Worm (Caenorhabditis elegans) whole organism, young adult: ENCODE measurements around the gene arrd-11.

Experiments used
- B0035.1 ChIP-seq: sonication (generic microtip); optimal IDR thresholded peaks from 2 replicates; lab custom pipeline; 2016; ENCODE audit warnings: missing genetic modification characterization, mild to moderate bottlenecking, missing compliant biosample characterization, missing genotype, missing genetic modification reagents
- B0336.3 ChIP-seq: fragments of 200-800 bp; sonication (Bioruptor generic); IDR thresholded peaks from 2 replicates; pipeline ENCODE4 v1.3.6; 2022; ENCODE audit warnings: missing genetic modification characterization, missing compliant biosample characterization
- F10E7.11 ChIP-seq: sonication (generic microtip); optimal IDR thresholded peaks from 2 replicates; lab custom pipeline; 2017; ENCODE audit warnings: mild to moderate bottlenecking, missing genetic modification characterization, moderate library complexity, missing compliant biosample characterization
- F22D6.2 ChIP-seq: sonication (generic microtip); optimal IDR thresholded peaks from 2 replicates; lab custom pipeline; 2016; ENCODE audit warnings: mild to moderate bottlenecking, missing genetic modification characterization, missing compliant biosample characterization
- F23B12.7 ChIP-seq: sonication (generic microtip); optimal IDR thresholded peaks from 2 replicates; lab custom pipeline; 2017; ENCODE audit warnings: missing genetic modification characterization, mild to moderate bottlenecking, missing compliant biosample characterization, antibody characterized with exemption, moderate library complexity; ENCODE audit not compliant: insufficient read depth
- F37B4.10 ChIP-seq: fragments of 200-800 bp; sonication (Bioruptor generic); IDR thresholded peaks from 2 replicates; pipeline ENCODE4 v1.3.6; 2022; ENCODE audit warnings: missing genetic modification characterization, missing compliant biosample characterization
- F57A8.1 ChIP-seq: fragments of 200-800 bp; sonication (Bioruptor generic); optimal IDR thresholded peaks from 2 replicates; lab custom pipeline; 2018; ENCODE audit warnings: mild to moderate bottlenecking, missing genetic modification characterization, moderate library complexity, missing compliant biosample characterization
- K12H6.12 ChIP-seq: fragments of 200-800 bp; sonication (Bioruptor generic); optimal IDR thresholded peaks from 2 replicates; lab custom pipeline; 2018; ENCODE audit warnings: mild to moderate bottlenecking, missing genetic modification characterization, missing compliant biosample characterization
- T07F8.4 ChIP-seq: sonication (generic microtip); optimal IDR thresholded peaks from 2 replicates; lab custom pipeline; 2016; ENCODE audit warnings: mild to moderate bottlenecking, missing genetic modification characterization, moderate library complexity, missing compliant biosample characterization
- Y56A3A.18 ChIP-seq: fragments of 200-800 bp; sonication (Bioruptor generic); IDR thresholded peaks from 2 replicates; pipeline ENCODE4 v1.3.6; 2022; ENCODE audit warnings: missing genetic modification reagents, missing genetic modification characterization, missing compliant biosample characterization
- akir-1 ChIP-seq: fragments of 200-800 bp; sonication (Bioruptor generic); optimal IDR thresholded peaks from 2 replicates; lab custom pipeline; 2018; ENCODE audit warnings: mild to moderate bottlenecking, missing genetic modification characterization, moderate library complexity, missing compliant biosample characterization
- ama-1 ChIP-seq, 3 experiments: fragments of 150-350 bp in 1 of 3; sonication (generic microtip) in 2 of 3; optimal IDR thresholded peaks; 2 replicates each; lab custom pipeline; 2014 to 2018; ENCODE audit warnings: missing biosample characterization in 2 of 3, missing genetic modification characterization in 2 of 3, missing genetic modification reagents in 2 of 3
- attf-6 ChIP-seq: fragments of 200-800 bp; sonication (Bioruptor generic); IDR thresholded peaks from 2 replicates; pipeline ENCODE4 v1.3.6; 2022; ENCODE audit warnings: missing genetic modification reagents, missing genetic modification characterization, missing compliant biosample characterization
- bed-2 ChIP-seq: fragments of 200-800 bp; sonication (Bioruptor generic); IDR thresholded peaks from 2 replicates; pipeline ENCODE4 v1.3.6; 2022; ENCODE audit warnings: missing genetic modification reagents, missing genetic modification characterization, missing compliant biosample characterization
- cebp-1 ChIP-seq, 2 experiments: fragments of 200-800 bp in 1 of 2; sonication (Bioruptor generic) in 1 of 2; sonication (generic microtip) in 1 of 2; IDR thresholded peaks in 1 of 2; optimal IDR thresholded peaks in 1 of 2; 2 replicates each; pipeline versions ENCODE4 v1.3.6 to Lab custom; 2017 to 2022; ENCODE audit warnings: missing compliant biosample characterization in 2 of 2, missing genetic modification characterization in 2 of 2, mild to moderate bottlenecking in 1 of 2, missing genetic modification reagents in 1 of 2, moderate library complexity in 1 of 2
- cebp-2 ChIP-seq: fragments of 200-800 bp; sonication (Bioruptor generic); IDR thresholded peaks from 2 replicates; pipeline ENCODE4 v1.3.6; 2022; ENCODE audit warnings: missing genetic modification characterization, missing compliant biosample characterization
- ceh-100 ChIP-seq: fragments of 200-800 bp; sonication (Bioruptor generic); IDR thresholded peaks from 2 replicates; pipeline ENCODE4 v1.3.6; 2022; ENCODE audit warnings: missing genetic modification reagents, missing genetic modification characterization, missing compliant biosample characterization
- ceh-27 ChIP-seq: fragments of 200-800 bp; sonication (Bioruptor generic); optimal IDR thresholded peaks from 2 replicates; lab custom pipeline; 2018; ENCODE audit warnings: mild to moderate bottlenecking, missing genetic modification characterization, moderate library complexity, missing compliant biosample characterization
- dox-1 ChIP-seq: fragments of 200-800 bp; sonication (Bioruptor generic); IDR thresholded peaks from 2 replicates; pipeline ENCODE4 v1.3.6; 2022; ENCODE audit warnings: missing genetic modification reagents, missing genetic modification characterization, missing compliant biosample characterization
- dpff-1 ChIP-seq: sonication (generic microtip); optimal IDR thresholded peaks from 2 replicates; lab custom pipeline; 2017; ENCODE audit warnings: mild to moderate bottlenecking, missing genetic modification characterization, missing compliant biosample characterization
- egl-18 ChIP-seq: fragments of 200-800 bp; sonication (Bioruptor generic); IDR thresholded peaks from 2 replicates; pipeline ENCODE4 v1.3.6; 2022; ENCODE audit warnings: missing genetic modification reagents, missing genetic modification characterization, missing compliant biosample characterization
- egl-44 ChIP-seq: fragments of 200-800 bp; sonication (Bioruptor generic); IDR thresholded peaks from 2 replicates; pipeline ENCODE4 v1.3.6; 2022; ENCODE audit warnings: missing genetic modification reagents, missing genetic modification characterization, missing compliant biosample characterization
- ekl-4 ChIP-seq: fragments of 200-800 bp; sonication (Bioruptor generic); IDR thresholded peaks from 2 replicates; pipeline ENCODE4 v1.3.6; 2022; ENCODE audit warnings: missing genetic modification reagents, missing genetic modification characterization, missing compliant biosample characterization
- fkh-3 ChIP-seq: sonication (generic microtip); optimal IDR thresholded peaks from 2 replicates; lab custom pipeline; 2016; ENCODE audit warnings: mild to moderate bottlenecking, missing genetic modification characterization, missing compliant biosample characterization
- him-1 ChIP-seq: sonication (generic microtip); optimal IDR thresholded peaks from 2 replicates; lab custom pipeline; 2016; ENCODE audit warnings: missing genotype, missing genetic modification reagents, missing genetic modification characterization, missing compliant biosample characterization
- hlh-26 ChIP-seq: fragments of 200-800 bp; sonication (Bioruptor generic); conservative IDR thresholded peaks from 2 replicates; pipeline ENCODE4 v1.3.6; 2022; ENCODE audit warnings: missing genetic modification reagents, missing genetic modification characterization, missing compliant biosample characterization
- hrde-1 ChIP-seq: sonication (generic microtip); optimal IDR thresholded peaks from 2 replicates; lab custom pipeline; 2016; ENCODE audit warnings: missing genetic modification characterization, mild to moderate bottlenecking, missing compliant biosample characterization, moderate library complexity, missing genotype, missing genetic modification reagents, borderline replicate concordance
- lin-40 ChIP-seq: sonication (generic microtip); optimal IDR thresholded peaks from 2 replicates; lab custom pipeline; 2016; ENCODE audit warnings: missing genetic modification characterization, mild to moderate bottlenecking, missing compliant biosample characterization, missing genotype, missing genetic modification reagents
- lsy-27 ChIP-seq: sonication (generic microtip); optimal IDR thresholded peaks from 2 replicates; lab custom pipeline; 2017; ENCODE audit warnings: missing genetic modification characterization, mild to moderate bottlenecking, missing compliant biosample characterization, antibody characterized with exemption, missing genotype, borderline replicate concordance; ENCODE audit not compliant: insufficient read depth
- madf-10 ChIP-seq: sonication (generic microtip); optimal IDR thresholded peaks from 2 replicates; lab custom pipeline; 2016; ENCODE audit warnings: mild to moderate bottlenecking, missing genetic modification characterization, missing compliant biosample characterization
- madf-3 ChIP-seq: fragments of 200-800 bp; sonication (Bioruptor generic); IDR thresholded peaks from 2 replicates; pipeline ENCODE4 v1.3.6; 2022; ENCODE audit warnings: missing genetic modification reagents, missing genetic modification characterization, missing compliant biosample characterization
- mcd-1 ChIP-seq: fragments of 200-800 bp; sonication (Bioruptor generic); IDR thresholded peaks from 2 replicates; pipeline ENCODE4 v1.3.6; 2022; ENCODE audit warnings: missing genetic modification reagents, missing genetic modification characterization, missing compliant biosample characterization
- mes-4 ChIP-seq: sonication (generic microtip); optimal IDR thresholded peaks from 2 replicates; lab custom pipeline; 2016; ENCODE audit warnings: missing genotype, missing genetic modification characterization, missing compliant biosample characterization
- mxl-1 ChIP-seq: sonication (generic microtip); optimal IDR thresholded peaks from 2 replicates; lab custom pipeline; 2016; ENCODE audit warnings: missing genetic modification characterization, missing compliant biosample characterization
- nhr-179 ChIP-seq: sonication (generic microtip); optimal IDR thresholded peaks from 2 replicates; lab custom pipeline; 2016; ENCODE audit warnings: mild to moderate bottlenecking, missing genetic modification characterization, missing compliant biosample characterization
- nhr-27 ChIP-seq: fragments of 200-800 bp; sonication (Bioruptor generic); optimal IDR thresholded peaks from 2 replicates; lab custom pipeline; 2018; ENCODE audit warnings: mild to moderate bottlenecking, missing genetic modification characterization, moderate library complexity, missing compliant biosample characterization
- nhr-90 ChIP-seq: sonication (generic microtip); optimal IDR thresholded peaks from 2 replicates; lab custom pipeline; 2016; ENCODE audit warnings: missing genotype, mild to moderate bottlenecking, missing genetic modification characterization, missing compliant biosample characterization
- pbrm-1 ChIP-seq: fragments of 200-800 bp; sonication (Bioruptor generic); IDR thresholded peaks from 2 replicates; pipeline ENCODE4 v1.3.6; 2022; ENCODE audit warnings: missing genetic modification reagents, missing genetic modification characterization, missing compliant biosample characterization
- pha-4 ChIP-seq: fragments of 150-350 bp; sonication (generic microtip); optimal IDR thresholded peaks from 2 replicates; lab custom pipeline; 2014; ENCODE audit warnings: missing biosample characterization, missing genetic modification reagents, missing genetic modification characterization
- sdz-38 ChIP-seq: sonication (generic microtip); optimal IDR thresholded peaks from 2 replicates; lab custom pipeline; 2016; ENCODE audit warnings: missing genotype, missing genetic modification characterization, missing compliant biosample characterization
- snpc-1.1 ChIP-seq: sonication (generic microtip); optimal IDR thresholded peaks from 2 replicates; lab custom pipeline; 2017; ENCODE audit warnings: missing genetic modification characterization, mild to moderate bottlenecking, missing compliant biosample characterization, antibody characterized with exemption, moderate library complexity, missing genotype, missing genetic modification reagents; ENCODE audit not compliant: insufficient read depth
- snpc-3.4 ChIP-seq: sonication (generic microtip); optimal IDR thresholded peaks from 2 replicates; lab custom pipeline; 2017; ENCODE audit warnings: missing genetic modification characterization, mild to moderate bottlenecking, missing compliant biosample characterization, antibody characterized with exemption, moderate library complexity, missing genotype, missing genetic modification reagents
- sptf-2 ChIP-seq: fragments of 200-800 bp; sonication (Bioruptor generic); optimal IDR thresholded peaks from 2 replicates; lab custom pipeline; 2018; ENCODE audit warnings: mild to moderate bottlenecking, missing genetic modification characterization, missing compliant biosample characterization
- unc-130 ChIP-seq: sonication (generic microtip); optimal IDR thresholded peaks from 2 replicates; lab custom pipeline; 2016; ENCODE audit warnings: missing genetic modification reagents, missing genetic modification characterization, missing compliant biosample characterization
- unc-62 ChIP-seq: fragments of 150-350 bp; optimal IDR thresholded peaks from 2 replicates; lab custom pipeline; 2014; ENCODE audit warnings: missing biosample characterization, missing genetic modification reagents, missing genetic modification characterization
- zfh-2 ChIP-seq: fragments of 200-800 bp; sonication (Bioruptor generic); conservative IDR thresholded peaks from 2 replicates; pipeline ENCODE4 v1.3.6; 2022; ENCODE audit warnings: missing genetic modification reagents, missing genetic modification characterization, missing compliant biosample characterization
- ztf-18 ChIP-seq: sonication (generic microtip); optimal IDR thresholded peaks from 2 replicates; lab custom pipeline; 2016; ENCODE audit warnings: missing genotype, mild to moderate bottlenecking, missing genetic modification characterization, missing compliant biosample characterization

arrd-11 gene

DNA sequence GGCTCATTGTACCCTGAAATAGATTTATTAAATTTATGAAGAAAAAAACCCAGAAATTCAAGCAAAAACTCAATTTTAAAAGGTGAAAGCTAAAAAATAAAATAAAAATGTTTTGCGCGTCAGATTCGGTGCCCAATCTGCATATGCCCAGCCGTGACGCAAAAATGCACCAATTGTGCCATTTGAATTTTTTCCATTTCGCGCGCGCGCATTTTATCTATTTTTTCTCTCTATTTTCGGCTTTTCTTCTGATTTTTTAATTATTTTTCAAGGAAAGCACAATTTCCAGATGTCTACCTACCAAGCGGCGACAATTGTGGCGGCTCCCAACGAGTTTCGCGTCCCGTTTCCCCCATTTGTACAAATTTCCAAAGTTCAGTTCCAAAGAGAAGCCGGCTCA, 37.4 kb upstream of the arrd-11 start, which contains the start of the genes Y54G9A.7 and bub-3 (continued):
- TF ChIP-seq him-1 (tag; lab: Kevin White, UChicago) (no peak), mcd-1 (peak; percentile 61), attf-6 (GFP tag; lab: Robert Waterston, UW) (no peak), ztf-18 (tag; lab: Kevin White, UChicago) (no peak), B0035.1 (no peak), pha-4 (tag; lab: Kevin White, UChicago) (no peak), sdz-38 (tag; lab: Kevin White, UChicago) (no peak), nhr-179 (tag; lab: Kevin White, UChicago) (no peak), mes-4 (no peak), B0336.3 (GFP tag; lab: Robert Waterston, UW) (no peak), snpc-1.1 (tag; lab: Kevin White, UChicago) (peak; percentile 35), egl-18 (GFP tag; lab: Robert Waterston, UW) (no peak), lin-40 (tag; lab: Kevin White, UChicago) (no peak), F22D6.2 (tag; lab: Kevin White, UChicago) (no peak), cebp-1 (GFP tag; IDR thresholded peaks at IDR 0.05; lab: Robert Waterston, UW) (no peak), cebp-1 (tag; optimal IDR thresholded peaks at IDR 0.05; lab: Kevin White, UChicago) (no peak), dpff-1 (tag; lab: Kevin White, UChicago) (no peak), ceh-100 (peak; percentile 71), ama-1 (optimal IDR thresholded peaks at IDR 0.05; lab: Kevin White, UChicago) (no peak), ama-1 (GFP tag; optimal IDR thresholded peaks at IDR 0.05; lab: Kevin White, UChicago) (no peak), F37B4.10 (GFP tag; lab: Robert Waterston, UW) (no peak), snpc-3.4 (peak; percentile 48), K12H6.12 (tag; lab: Kevin White, UChicago) (no peak), akir-1 (GFP tag; lab: Kevin White, UChicago) (no peak), hrde-1 (tag; lab: Kevin White, UChicago) (no peak), egl-44 (GFP tag; lab: Robert Waterston, UW) (no peak), F10E7.11 (tag; lab: Kevin White, UChicago) (no peak), Y56A3A.18 (GFP tag; lab: Robert Waterston, UW) (no peak), bed-2 (GFP tag; lab: Robert Waterston, UW) (no peak), unc-130 (GFP tag; lab: Kevin White, UChicago) (no peak), hlh-26 (GFP tag; lab: Robert Waterston, UW) (no peak), lsy-27 (no peak), F57A8.1 (GFP tag; lab: Kevin White, UChicago) (no peak), nhr-90 (tag; lab: Kevin White, UChicago) (no peak), sptf-2 (GFP tag; lab: Kevin White, UChicago) (no peak), mxl-1 (tag; lab: Kevin White, UChicago) (no peak), ceh-27 (no peak), madf-10 (no peak), zfh-2 (GFP tag; lab: Robert Waterston, UW) (no peak), pbrm-1 (GFP tag; lab: Robert Waterston, UW) (0 out of 2 replicates have a peak, but pooled peaks have one; percentile 8), fkh-3 (tag; lab: Kevin White, UChicago) (no peak), T07F8.4 (tag; lab: Kevin White, UChicago) (no peak), F23B12.7 (no peak), ekl-4 (GFP tag; lab: Robert Waterston, UW) (peak; percentile 52; the same call in 1 of the 2 replicates), unc-62 (GFP tag; lab: Kevin White, UChicago) (no peak), madf-3 (GFP tag; lab: Robert Waterston, UW) (0 out of 2 replicates have a peak, but pooled peaks have one; percentile 70), nhr-27 (tag; lab: Kevin White, UChicago) (no peak), cebp-2 (no peak), dox-1 (GFP tag; lab: Robert Waterston, UW) (peak; percentile 47; the same call in 1 of the 2 replicates)
